Worm (Caenorhabditis elegans): ENCODE results near the gene oac-3.

oac-3 gene

ce11 chrV:13923851-13924250 lies 24.5 kb downstream of the oac-3 start, which contains the start of gene srxa-11:
Gene srxa-11, plus strand, starts transcription at chrV:13924151.
- no peak for TF ChIP-seq tbx-9 (tag; optimal IDR thresholded peaks at IDR 0.05; ENCODE audit: borderline replicate concordance)
- no peak for TF ChIP-seq Y67H2A.10 (GFP tag; conservative IDR thresholded peaks at IDR 0.05)
- TF ChIP-seq hsf-1 (GFP tag; IDR thresholded peaks at IDR 0.05) = no peak
- TF ChIP-seq snpc-3.4 (tag; optimal IDR thresholded peaks at IDR 0.05) = no peak
- no peak for TF ChIP-seq lin-40 (tag; optimal IDR thresholded peaks at IDR 0.05)
- no peak for TF ChIP-seq ceh-58 (GFP tag; IDR thresholded peaks at IDR 0.05)
- TF ChIP-seq T07F8.4 (tag; optimal IDR thresholded peaks at IDR 0.05) = no peak
- TF ChIP-seq B0019.2 (GFP tag; conservative IDR thresholded peaks at IDR 0.05) = no peak
- no peak for TF ChIP-seq ama-1 (optimal IDR thresholded peaks at IDR 0.05)
- TF ChIP-seq ama-1 (GFP tag; optimal IDR thresholded peaks at IDR 0.05) = no peak
- TF ChIP-seq ceh-27 (GFP tag; optimal IDR thresholded peaks at IDR 0.05) = no peak
- TF ChIP-seq madf-8 (GFP tag; conservative IDR thresholded peaks at IDR 0.05) = no peak
- TF ChIP-seq madf-10 (tag; optimal IDR thresholded peaks at IDR 0.05) = no peak
- TF ChIP-seq F49E8.2 (tag; optimal IDR thresholded peaks at IDR 0.05; ENCODE audit: insufficient read depth) = no peak
- no peak for TF ChIP-seq pha-4 (tag; optimal IDR thresholded peaks at IDR 0.05)
- TF ChIP-seq hmg-1.2 (GFP tag; IDR thresholded peaks at IDR 0.05) = no peak
- TF ChIP-seq F55B11.4 (tag; optimal IDR thresholded peaks at IDR 0.05; ENCODE audit: borderline replicate concordance, insufficient read depth) = no peak
- TF ChIP-seq K12H6.12 (tag; optimal IDR thresholded peaks at IDR 0.05) = no peak
- no peak for TF ChIP-seq ets-4 (GFP tag; optimal IDR thresholded peaks at IDR 0.05)
- no peak for TF ChIP-seq unc-130 (GFP tag; optimal IDR thresholded peaks at IDR 0.05)
- no peak for TF ChIP-seq nfya-2 (GFP tag; IDR thresholded peaks at IDR 0.05)

DNA sequence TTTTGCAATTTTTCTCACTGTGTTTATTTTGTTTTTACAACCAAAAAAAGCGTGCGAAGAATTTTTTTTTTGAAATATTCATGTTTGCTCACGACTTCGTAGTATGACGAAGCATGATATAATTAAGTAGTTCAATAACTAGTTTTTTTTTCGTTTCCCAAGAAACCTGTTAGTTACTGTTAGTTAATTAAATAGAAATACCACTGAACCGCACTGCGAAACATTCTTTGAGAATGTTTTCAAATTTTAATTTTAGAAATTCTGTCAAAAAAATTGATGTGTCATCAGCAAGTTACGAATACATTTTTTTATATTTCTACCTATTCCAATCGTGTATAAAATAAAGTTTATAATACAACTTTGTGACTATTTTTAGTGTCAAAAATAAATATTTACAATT lies 27.1 kb downstream of the oac-3 start, which contains the start of gene srxa-12:
TSS of gene srxa-12 (plus strand) at position 301 of the 400 bp plus-strand sequence.
- TF ChIP-seq tlf-1 (GFP tag; optimal IDR thresholded peaks at IDR 0.05) = no peak
- TF ChIP-seq Y56A3A.18 (GFP tag; IDR thresholded peaks at IDR 0.05) = no peak
- no peak for TF ChIP-seq cebp-1 (GFP tag; IDR thresholded peaks at IDR 0.05)
- no peak for TF ChIP-seq cebp-1 (tag; optimal IDR thresholded peaks at IDR 0.05)
- no peak for TF ChIP-seq ccch-3 (GFP tag; optimal IDR thresholded peaks at IDR 0.05)
- TF ChIP-seq mes-4 (tag; optimal IDR thresholded peaks at IDR 0.05) = no peak
- TF ChIP-seq let-526 (GFP tag; IDR thresholded peaks at IDR 0.05) = no peak
- no peak for TF ChIP-seq madf-3 (GFP tag; IDR thresholded peaks at IDR 0.05)
- no peak for TF ChIP-seq chd-7 (tag; optimal IDR thresholded peaks at IDR 0.05)
- TF ChIP-seq Y53F4B.3 (GFP tag; IDR thresholded peaks at IDR 0.05) = no peak
- no peak for TF ChIP-seq lsl-1 (GFP tag; optimal IDR thresholded peaks at IDR 0.05)
- TF ChIP-seq fkh-3 (tag; optimal IDR thresholded peaks at IDR 0.05) = no peak
- no peak for TF ChIP-seq F49E8.2 (tag; optimal IDR thresholded peaks at IDR 0.05; ENCODE audit: insufficient read depth)
- no peak for TF ChIP-seq ztf-25 (GFP tag; IDR thresholded peaks at IDR 0.05)

DNA sequence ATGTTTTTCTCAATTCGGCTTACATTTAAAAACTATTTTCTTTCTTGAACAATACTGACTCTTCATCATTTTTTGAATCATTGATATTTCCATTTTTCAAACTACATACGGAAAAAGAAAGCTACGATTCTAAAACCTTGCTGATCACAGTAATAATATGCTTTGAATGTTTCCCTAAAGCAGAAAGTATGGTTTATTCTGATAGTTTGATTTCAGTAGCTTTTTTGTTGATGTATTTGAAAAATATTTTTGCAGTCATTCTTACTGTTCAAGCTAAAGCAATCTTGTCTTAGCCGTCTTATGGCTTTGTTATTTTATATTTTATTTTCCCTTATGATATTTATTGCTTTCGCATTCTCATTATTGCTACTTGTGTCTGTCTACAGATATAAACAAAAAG lies 30.2 kb downstream of the oac-3 start, which contains the start of gene srxa-13:
TSS of gene srxa-13 (plus strand) at position 301 of the 400 bp plus-strand sequence.
- TF ChIP-seq Y53F4B.3 (GFP tag; IDR thresholded peaks at IDR 0.05) (no peak), B0019.2 (GFP tag; conservative IDR thresholded peaks at IDR 0.05) (no peak), F23B12.7 (tag; optimal IDR thresholded peaks at IDR 0.05; ENCODE audit: insufficient read depth) (no peak), Y53G8AR.9 (GFP tag; conservative IDR thresholded peaks at IDR 0.05) (no peak), ets-4 (GFP tag; optimal IDR thresholded peaks at IDR 0.05) (no peak), F33H1.4 (GFP tag; IDR thresholded peaks at IDR 0.05) (no peak), aptf-2 (GFP tag; conservative IDR thresholded peaks at IDR 0.05) (no peak), tbp1 (GFP tag; optimal IDR thresholded peaks at IDR 0.05) (no peak), aptf-3 (GFP tag; IDR thresholded peaks at IDR 0.05) (no peak), let-607 (tag; optimal IDR thresholded peaks at IDR 0.05) (no peak), hmg-1.2 (GFP tag; IDR thresholded peaks at IDR 0.05) (no peak), efl-1 (GFP tag; optimal IDR thresholded peaks at IDR 0.05) (no peak), madf-8 (GFP tag; conservative IDR thresholded peaks at IDR 0.05) (no peak)

All from whole organism, young adult.